Worm (Caenorhabditis elegans) whole organism, L2 larva: ENCODE data around the gene vps-35.

ENCODE experiments used
- blmp-1 ChIP-seq: sonication (generic microtip); optimal IDR thresholded peaks from 2 replicates; lab custom pipeline; 2017; ENCODE audit warnings: missing genetic modification characterization, mild to moderate bottlenecking, missing compliant biosample characterization, antibody characterized with exemption, moderate library complexity; ENCODE audit not compliant: insufficient read depth
- lin-11 ChIP-seq: fragments of 150-350 bp; sonication (generic microtip); optimal IDR thresholded peaks from 2 replicates; lab custom pipeline; 2014; ENCODE audit warnings: missing biosample characterization, missing genetic modification characterization, inconsistent platforms, mixed read lengths
- lin-39 ChIP-seq: fragments of 150-350 bp; optimal IDR thresholded peaks from 2 replicates; lab custom pipeline; 2014; ENCODE audit warnings: missing biosample characterization, missing genetic modification reagents, missing genetic modification characterization
- lsy-2 ChIP-seq, 2 experiments: fragments of 150-350 bp in 1 of 2; sonication (generic microtip) in 1 of 2; optimal IDR thresholded peaks; 2 replicates each; lab custom pipeline; 2014 to 2017; ENCODE audit warnings: missing biosample characterization in 2 of 2, missing genetic modification characterization in 2 of 2
- nhr-12 ChIP-seq: fragments of 150-350 bp; optimal IDR thresholded peaks from 2 replicates; lab custom pipeline; 2014; ENCODE audit warnings: missing biosample characterization, missing genetic modification characterization
- nhr-21 ChIP-seq: fragments of 150-350 bp; optimal IDR thresholded peaks from 2 replicates; lab custom pipeline; 2014; ENCODE audit warnings: missing biosample characterization, missing genetic modification characterization
- unc-62 ChIP-seq: fragments of 150-350 bp; optimal IDR thresholded peaks from 2 replicates; lab custom pipeline; 2014; ENCODE audit warnings: missing biosample characterization, missing genetic modification reagents, missing genetic modification characterization

DNA sequence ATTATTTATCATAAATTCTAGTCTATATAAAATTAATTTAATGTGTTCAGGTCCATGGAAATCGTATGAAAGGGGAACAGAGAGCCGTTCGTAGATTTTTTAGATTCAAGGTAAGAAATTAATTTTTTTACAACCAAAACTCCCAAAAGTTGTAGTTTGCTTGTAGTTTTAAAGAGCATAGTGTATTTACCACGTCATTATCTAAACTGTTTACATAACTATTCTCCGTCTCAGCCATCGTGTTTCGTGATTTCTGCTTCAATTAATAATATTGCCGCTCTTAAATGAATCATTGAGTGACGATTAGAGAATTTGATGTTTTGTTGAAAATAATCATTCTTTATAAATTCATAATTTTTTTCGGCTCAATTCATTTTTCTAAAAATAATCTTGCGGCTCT, 3.7 kb downstream of the vps-35 start, which contains the start of gene cgt-3:
- no peak for TF ChIP-seq lsy-2 (tag; optimal IDR thresholded peaks at IDR 0.05; lab: Kevin White, UChicago)
- no peak for TF ChIP-seq unc-62 (GFP tag; lab: Kevin White, UChicago)
- no peak for TF ChIP-seq nhr-12 (tag; lab: Kevin White, UChicago)
- no peak for TF ChIP-seq blmp-1
- no peak for TF ChIP-seq lin-11 (tag; lab: Kevin White, UChicago)
- TF ChIP-seq lin-39, result no peak
- TF ChIP-seq nhr-21, result no peak
